Worm (Caenorhabditis elegans) whole organism, L1 larva: Measurements from ENCODE around the gene F36G3.1.

ENCODE experiments used
- C04F5.9 ChIP-seq: sonication (generic microtip); optimal IDR thresholded peaks from 2 replicates; lab custom pipeline; 2016; ENCODE audit warnings: missing genetic modification characterization, missing compliant biosample characterization
- C16A3.4 ChIP-seq: fragments of 150-350 bp; optimal IDR thresholded peaks from 2 replicates; lab custom pipeline; 2014; ENCODE audit warnings: missing biosample characterization, missing genetic modification characterization
- Y116A8C.19 ChIP-seq: sonication (generic microtip); optimal IDR thresholded peaks from 2 replicates; lab custom pipeline; 2016; ENCODE audit warnings: missing compliant biosample characterization, missing genetic modification characterization, borderline replicate concordance
- aha-1 ChIP-seq: fragments of 150-350 bp; optimal IDR thresholded peaks from 2 replicates; lab custom pipeline; 2014; ENCODE audit warnings: missing biosample characterization, missing genetic modification characterization
- ama-1 ChIP-seq: fragments of 150-350 bp; optimal IDR thresholded peaks from 2 replicates; lab custom pipeline; 2014
- dpl-1 ChIP-seq, 3 experiments: fragments of 150-350 bp in 2 of 3; sonication (generic microtip) in 1 of 3; optimal IDR thresholded peaks; 2 replicates each; lab custom pipeline; 2014 to 2017; ENCODE audit warnings: missing biosample characterization in 3 of 3, missing genetic modification characterization in 3 of 3, missing genetic modification reagents in 3 of 3
- dsc-1 ChIP-seq: sonication (generic microtip); optimal IDR thresholded peaks from 2 replicates; lab custom pipeline; 2016; ENCODE audit warnings: mild to moderate bottlenecking, missing genetic modification characterization, missing compliant biosample characterization
- efl-1 ChIP-seq, 4 experiments: fragments of 150-350 bp; optimal IDR thresholded peaks in 3 of 4; peaks in 1 of 4; 1 replicate in 1 of 4; 2 replicates in 3 of 4; lab custom pipeline; 2014; ENCODE audit warnings: missing biosample characterization in 2 of 4, missing genetic modification characterization in 2 of 4, missing genetic modification reagents in 2 of 4
- efl-3 ChIP-seq: fragments of 200-800 bp; sonication (Bioruptor generic); optimal IDR thresholded peaks from 2 replicates; lab custom pipeline; 2018; ENCODE audit warnings: mild to moderate bottlenecking, missing genetic modification characterization, missing compliant biosample characterization
- egl-13 ChIP-seq: sonication (generic microtip); optimal IDR thresholded peaks from 2 replicates; lab custom pipeline; 2016; ENCODE audit warnings: missing genotype, missing genetic modification reagents, missing genetic modification characterization, missing compliant biosample characterization
- egl-27 ChIP-seq, 2 experiments: fragments of 150-350 bp in 1 of 2; sonication (generic microtip); optimal IDR thresholded peaks; 3 replicates each; lab custom pipeline; 2017 to 2018; ENCODE audit warnings: missing biosample characterization in 2 of 2, missing genetic modification characterization in 2 of 2, missing genetic modification reagents in 2 of 2
- elt-3 ChIP-seq, 6 experiments: fragments of 150-350 bp in 1 of 6; sonication (generic microtip); optimal IDR thresholded peaks; 2 replicates each; lab custom pipeline; 2017 to 2018; ENCODE audit warnings: missing biosample characterization in 6 of 6, missing genetic modification characterization in 6 of 6, inconsistent platforms in 1 of 6
- fkh-10 ChIP-seq: sonication (generic microtip); optimal IDR thresholded peaks from 2 replicates; lab custom pipeline; 2017; ENCODE audit warnings: missing biosample characterization, missing genetic modification reagents, missing genetic modification characterization
- fkh-4 ChIP-seq: sonication (generic microtip); optimal IDR thresholded peaks from 2 replicates; lab custom pipeline; 2016; ENCODE audit warnings: missing compliant biosample characterization, missing genetic modification characterization, borderline replicate concordance
- fkh-8 ChIP-seq: sonication (generic microtip); optimal IDR thresholded peaks from 2 replicates; lab custom pipeline; 2016; ENCODE audit warnings: mild to moderate bottlenecking, missing genetic modification characterization, missing compliant biosample characterization
- irx-1 ChIP-seq: sonication (generic microtip); optimal IDR thresholded peaks from 2 replicates; lab custom pipeline; 2016; ENCODE audit warnings: missing genetic modification characterization, missing compliant biosample characterization
- lin-13 ChIP-seq: fragments of 150-350 bp; optimal IDR thresholded peaks from 2 replicates; lab custom pipeline; 2014; ENCODE audit warnings: missing biosample characterization, missing genetic modification reagents, missing genetic modification characterization
- lin-14 ChIP-seq: fragments of 200-800 bp; sonication (Bioruptor generic); optimal IDR thresholded peaks from 2 replicates; lab custom pipeline; 2018; ENCODE audit warnings: mild to moderate bottlenecking, missing genetic modification characterization, moderate library complexity, missing compliant biosample characterization
- lin-15B ChIP-seq: fragments of 150-350 bp; sonication (generic microtip); optimal IDR thresholded peaks from 3 replicates; lab custom pipeline; 2014; ENCODE audit warnings: missing biosample characterization, missing genetic modification characterization
- lir-3 ChIP-seq: sonication (generic microtip); optimal IDR thresholded peaks from 2 replicates; lab custom pipeline; 2016; ENCODE audit warnings: mild to moderate bottlenecking, missing genetic modification characterization, moderate library complexity, missing compliant biosample characterization; ENCODE audit not compliant: poor library complexity
- lsy-2 ChIP-seq, 2 experiments: fragments of 150-350 bp; optimal IDR thresholded peaks; 2 replicates each; lab custom pipeline; 2014; ENCODE audit warnings: missing biosample characterization in 2 of 2, missing genetic modification characterization in 2 of 2
- mab-9 ChIP-seq: fragments of 200-800 bp; sonication (Bioruptor generic); IDR thresholded peaks from 2 replicates; pipeline ENCODE4 v1.3.6; 2022; ENCODE audit warnings: missing genetic modification reagents, missing genetic modification characterization, missing compliant biosample characterization
- mep-1 ChIP-seq: fragments of 150-350 bp; optimal IDR thresholded peaks from 2 replicates; lab custom pipeline; 2014; ENCODE audit warnings: missing biosample characterization, missing genetic modification characterization
- nhr-12 ChIP-seq: sonication (generic microtip); optimal IDR thresholded peaks from 2 replicates; lab custom pipeline; 2017; ENCODE audit warnings: missing biosample characterization, missing genetic modification characterization
- nhr-19 ChIP-seq: fragments of 200-800 bp; sonication (Bioruptor generic); conservative IDR thresholded peaks from 2 replicates; pipeline ENCODE4 v1.3.6; 2022; ENCODE audit warnings: missing genetic modification characterization, missing compliant biosample characterization
- nhr-71 ChIP-seq: sonication (generic microtip); optimal IDR thresholded peaks from 2 replicates; lab custom pipeline; 2016; ENCODE audit warnings: mild to moderate bottlenecking, missing genetic modification characterization, moderate library complexity, missing compliant biosample characterization
- nhr-76 ChIP-seq: sonication (generic microtip); optimal IDR thresholded peaks from 2 replicates; lab custom pipeline; 2017; ENCODE audit warnings: missing biosample characterization, missing genetic modification characterization
- nhr-77 ChIP-seq: fragments of 150-350 bp; optimal IDR thresholded peaks from 2 replicates; lab custom pipeline; 2014; ENCODE audit warnings: missing biosample characterization, missing genetic modification characterization
- nhr-90 ChIP-seq: sonication (generic microtip); optimal IDR thresholded peaks from 2 replicates; lab custom pipeline; 2016; ENCODE audit warnings: mild to moderate bottlenecking, missing genetic modification characterization, missing compliant biosample characterization; ENCODE audit not compliant: poor library complexity
- pqm-1 ChIP-seq: sonication (generic microtip); optimal IDR thresholded peaks from 3 replicates; lab custom pipeline; 2017; ENCODE audit warnings: missing biosample characterization, missing genetic modification characterization
- rnt-1 ChIP-seq: sonication (generic microtip); optimal IDR thresholded peaks from 2 replicates; lab custom pipeline; 2016; ENCODE audit warnings: mild to moderate bottlenecking, missing genetic modification characterization, moderate library complexity, missing compliant biosample characterization
- snu-23 ChIP-seq: sonication (generic microtip); optimal IDR thresholded peaks from 2 replicates; lab custom pipeline; 2016; ENCODE audit warnings: missing genetic modification characterization, missing compliant biosample characterization
- sox-4 ChIP-seq: sonication (generic microtip); optimal IDR thresholded peaks from 2 replicates; lab custom pipeline; 2016; ENCODE audit warnings: missing genetic modification characterization, missing compliant biosample characterization
- sptf-1 ChIP-seq: fragments of 150-350 bp; optimal IDR thresholded peaks from 2 replicates; lab custom pipeline; 2014; ENCODE audit warnings: missing biosample characterization, missing genetic modification characterization
- swsn-7 ChIP-seq: sonication (generic microtip); optimal IDR thresholded peaks from 2 replicates; lab custom pipeline; 2016; ENCODE audit warnings: missing genetic modification characterization, missing compliant biosample characterization
- unc-130 ChIP-seq: fragments of 150-350 bp; optimal IDR thresholded peaks from 2 replicates; lab custom pipeline; 2017; ENCODE audit warnings: missing biosample characterization, missing genetic modification characterization, inconsistent platforms
- unc-30 ChIP-seq: sonication (generic microtip); optimal IDR thresholded peaks from 2 replicates; lab custom pipeline; 2017; ENCODE audit warnings: missing biosample characterization, missing genetic modification characterization
- unc-62 ChIP-seq: fragments of 150-350 bp; optimal IDR thresholded peaks from 2 replicates; lab custom pipeline; 2014; ENCODE audit warnings: missing biosample characterization, missing genetic modification reagents, missing genetic modification characterization
- unc-98 ChIP-seq: fragments of 200-800 bp; sonication (Bioruptor generic); IDR thresholded peaks from 2 replicates; pipeline ENCODE4 v1.3.6; 2022; ENCODE audit warnings: missing genetic modification characterization, missing compliant biosample characterization
- vab-15 ChIP-seq: sonication (generic microtip); optimal IDR thresholded peaks from 2 replicates; lab custom pipeline; 2017; ENCODE audit warnings: missing genotype, mild to moderate bottlenecking, missing genetic modification characterization, missing compliant biosample characterization
- zip-4 ChIP-seq: fragments of 200-800 bp; sonication (Bioruptor generic); optimal IDR thresholded peaks from 2 replicates; lab custom pipeline; 2018; ENCODE audit warnings: mild to moderate bottlenecking, missing genetic modification characterization, moderate library complexity, missing compliant biosample characterization

F36G3.1 gene

DNA sequence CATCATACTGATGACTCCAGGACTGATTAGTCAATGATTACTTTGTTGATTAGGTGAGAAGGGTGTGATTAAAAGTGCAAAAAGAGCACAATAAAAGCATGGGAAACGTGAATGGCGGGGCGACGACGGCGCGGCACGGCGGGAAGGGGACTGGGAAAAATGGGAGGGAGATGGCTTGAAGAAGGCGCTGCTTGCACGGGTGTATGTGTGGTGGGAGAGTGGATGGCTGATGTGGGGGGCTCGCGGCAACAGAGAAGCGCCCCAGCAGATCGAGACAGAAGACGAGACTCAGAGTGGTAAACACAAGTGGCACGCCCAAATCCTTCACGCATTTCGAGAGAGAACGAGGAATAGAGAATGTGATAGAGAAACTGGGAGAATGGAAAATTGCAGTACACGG is 51.3 kb downstream of the F36G3.1 start, which contains the start of gene F15G9.5 (continued):
- TF ChIP-seq lir-3 (tag; lab: Kevin White, UChicago) = no peak
- no peak for TF ChIP-seq nhr-12 (tag; lab: Kevin White, UChicago)
- TF ChIP-seq unc-30 = no peak
- TF ChIP-seq lin-14 = peak; percentile 71
- no peak for TF ChIP-seq egl-13 (tag; lab: Kevin White, UChicago)
- TF ChIP-seq nhr-71 (tag; lab: Kevin White, UChicago) = peak; percentile 17
- TF ChIP-seq fkh-10 = peak; percentile 36
- peak; percentile 57 for TF ChIP-seq fkh-8
- peak; percentile 19 for TF ChIP-seq snu-23 (GFP tag; lab: Kevin White, UChicago)
- TF ChIP-seq, all 84 proteins: peak for 13

DNA sequence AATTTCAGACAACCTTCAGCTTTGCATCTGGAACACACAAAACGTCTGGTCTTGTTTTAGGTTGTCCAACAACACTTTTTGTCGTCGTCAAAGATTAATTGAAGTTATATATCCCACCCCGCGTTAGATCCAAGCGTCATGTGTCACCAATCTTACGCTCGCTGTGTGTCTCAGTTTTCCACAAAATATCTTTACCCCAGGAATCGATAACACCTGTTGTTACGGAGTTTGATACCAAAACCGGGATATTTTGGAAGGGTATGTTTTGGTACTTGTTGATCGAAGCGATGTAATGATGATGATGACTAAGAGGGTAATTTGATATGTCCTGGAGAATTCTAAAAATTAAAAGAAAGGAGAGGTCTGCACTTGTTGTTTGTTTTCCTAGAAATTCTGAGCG is 53.5 kb downstream of the F36G3.1 start:
- peak; percentile 77 for TF ChIP-seq dsc-1 (tag; lab: Kevin White, UChicago)
- TF ChIP-seq zip-4 (GFP tag; lab: Kevin White, UChicago) = no peak
- no peak for TF ChIP-seq lin-13 (GFP tag; lab: Kevin White, UChicago)
- TF ChIP-seq lin-15B (tag; lab: Kevin White, UChicago) = no peak
- TF ChIP-seq mab-9 = no peak
- no peak for TF ChIP-seq Y116A8C.19
- no peak for TF ChIP-seq elt-3 (tag; optimal IDR thresholded peaks at IDR 0.05; lab: Kevin White, UChicago)
- no peak for TF ChIP-seq efl-1 (optimal IDR thresholded peaks at IDR 0.05; lab: Kevin White, UChicago)
- peak in 1 of 2 experiments; percentile 79 for TF ChIP-seq efl-1 (GFP tag; optimal IDR thresholded peaks at IDR 0.05 in 1 of 2; lab: Kevin White, UChicago)
- no peak for TF ChIP-seq pqm-1 (tag; lab: Kevin White, UChicago)
- TF ChIP-seq nhr-76 (tag; lab: Kevin White, UChicago) = no peak
- TF ChIP-seq vab-15 (tag; lab: Kevin White, UChicago) = no peak
- no peak for TF ChIP-seq dpl-1 (GFP tag; optimal IDR thresholded peaks at IDR 0.05; lab: Kevin White, UChicago)
- TF ChIP-seq efl-3 (GFP tag; lab: Kevin White, UChicago) = no peak
- TF ChIP-seq fkh-4 = no peak
- TF ChIP-seq aha-1 (tag; lab: Kevin White, UChicago) = no peak
- TF ChIP-seq C16A3.4 = no peak
- TF ChIP-seq nhr-90 = no peak
- TF ChIP-seq swsn-7 (tag; lab: Kevin White, UChicago) = no peak
- TF ChIP-seq egl-27 (tag; optimal IDR thresholded peaks at IDR 0.05; lab: Kevin White, UChicago) = no peak
- no peak for TF ChIP-seq unc-130 (tag; lab: Kevin White, UChicago)
- TF ChIP-seq nhr-71 (tag; lab: Kevin White, UChicago) = peak; percentile 17
- TF ChIP-seq mep-1 (tag; lab: Kevin White, UChicago) = no peak
- TF ChIP-seq unc-62 (GFP tag; lab: Kevin White, UChicago) = no peak
- no peak for TF ChIP-seq nhr-12 (tag; lab: Kevin White, UChicago)
- TF ChIP-seq rnt-1 (tag; lab: Kevin White, UChicago) = peak; percentile 45
- TF ChIP-seq ama-1 = no peak
- no peak for TF ChIP-seq sptf-1 (tag; lab: Kevin White, UChicago)
- TF ChIP-seq sox-4 = no peak
- TF ChIP-seq nhr-19 (GFP tag; lab: Robert Waterston, UW) = no peak
- TF ChIP-seq C04F5.9 (tag; lab: Kevin White, UChicago) = no peak
- TF ChIP-seq lsy-2 (tag; optimal IDR thresholded peaks at IDR 0.05; lab: Kevin White, UChicago) = no peak
- no peak for TF ChIP-seq unc-98 (GFP tag; lab: Robert Waterston, UW)
- no peak for TF ChIP-seq irx-1 (tag; lab: Kevin White, UChicago)
- TF ChIP-seq nhr-77 (tag; lab: Kevin White, UChicago) = no peak
- TF ChIP-seq, all 84 proteins: peak for 4
